Worm (Caenorhabditis elegans): Measurements from ENCODE around the gene msrp-6.
"Not testable (repeated sequence)": the region's sequence is repeated elsewhere in the genome, so short reads cannot be mapped to it uniquely, and the experiment has no call there.

msrp-6 gene

DNA sequence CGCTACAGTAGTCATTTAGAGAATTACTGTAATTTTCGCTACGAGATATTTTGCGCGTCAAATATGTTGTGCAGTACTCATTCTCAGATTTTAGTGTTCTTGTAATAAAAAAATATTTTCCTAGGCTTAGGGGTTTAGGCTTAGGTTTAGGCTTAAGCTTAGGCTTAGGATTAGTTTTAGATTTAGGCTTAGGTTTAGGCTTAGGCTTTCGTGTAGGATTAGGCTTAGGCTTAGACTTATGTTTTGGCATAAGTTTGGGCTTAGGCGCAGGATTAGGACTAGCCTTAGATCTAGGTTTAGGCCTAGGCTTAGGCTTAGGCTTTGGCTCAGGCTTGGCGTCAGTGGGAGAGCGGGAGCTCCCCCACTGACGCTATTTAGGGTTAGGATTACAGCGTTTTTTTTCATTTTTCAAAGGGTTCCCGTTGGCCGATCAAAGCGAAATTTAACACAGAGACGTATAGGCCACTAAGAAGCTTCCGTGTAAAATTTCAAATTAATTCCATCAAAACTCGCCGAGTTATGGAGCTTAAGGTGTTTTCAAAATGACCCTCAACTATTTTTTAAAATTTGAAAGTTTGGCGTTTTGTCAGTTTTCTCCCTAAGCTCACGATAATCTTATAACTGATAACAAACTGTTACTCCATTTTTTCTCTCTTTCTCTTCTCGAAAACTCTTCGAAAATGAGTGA, 20.3 kb downstream of the msrp-6 start, which contains the start of gene F22E5.8:
TSS of gene F22E5.8 (plus strand) at position 638 of the 688 bp plus-strand sequence.
- not testable (repeated sequence) for TF ChIP-seq skn-1, nhr-76, nhr-102 (tag; optimal IDR thresholded peaks at IDR 0.05)

DNA sequence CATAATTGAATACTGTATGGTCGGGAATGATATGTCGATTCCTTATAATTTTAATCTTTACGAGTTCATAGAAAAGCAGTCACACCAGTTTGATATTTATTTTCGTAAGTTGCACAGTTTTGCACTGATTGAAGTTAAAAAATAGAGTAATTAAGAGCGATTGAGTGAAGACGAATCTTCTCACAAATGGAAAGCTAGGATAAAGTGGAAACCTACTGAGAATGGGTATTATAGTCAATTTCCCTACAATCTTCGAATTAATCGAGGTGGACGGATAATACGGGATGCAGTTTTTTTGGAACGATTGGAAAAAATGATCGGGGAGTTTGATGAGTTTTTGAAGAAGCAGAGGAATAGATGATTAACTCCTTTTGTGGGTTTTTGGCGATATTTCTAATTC, 21.7 kb downstream of the msrp-6 start, which contains the start of gene F22E5.23:
TSS of gene F22E5.23 (plus strand) at position 301 of the 400 bp plus-strand sequence.
- no peak for TF ChIP-seq fos-1 (tag; optimal IDR thresholded peaks at IDR 0.05)
- no peak for TF ChIP-seq hif-1 (tag; optimal IDR thresholded peaks at IDR 0.05)
- TF ChIP-seq tra-1 (GFP tag; IDR thresholded peaks at IDR 0.05) = no peak
- TF ChIP-seq Y75B8A.6 (GFP tag; IDR thresholded peaks at IDR 0.05) = no peak
- TF ChIP-seq hmg-1.1 (GFP tag; IDR thresholded peaks at IDR 0.05) = no peak
- TF ChIP-seq nhr-76 (tag; optimal IDR thresholded peaks at IDR 0.05) = no peak
- no peak for TF ChIP-seq zip-2 (tag; optimal IDR thresholded peaks at IDR 0.05)
- TF ChIP-seq nhr-77 (tag; optimal IDR thresholded peaks at IDR 0.05) = no peak
- TF ChIP-seq gei-8 (GFP tag; optimal IDR thresholded peaks at IDR 0.05) = no peak
- TF ChIP-seq zip-11 (GFP tag; IDR thresholded peaks at IDR 0.05) = no peak
- TF ChIP-seq ztf-11 (tag; optimal IDR thresholded peaks at IDR 0.05) = no peak
- TF ChIP-seq lin-29 (GFP tag; IDR thresholded peaks at IDR 0.05) = no peak
- TF ChIP-seq ama-1 (optimal IDR thresholded peaks at IDR 0.05) = no peak
- no peak for TF ChIP-seq hlh-11 (tag; optimal IDR thresholded peaks at IDR 0.05)
- TF ChIP-seq lin-38 (GFP tag; IDR thresholded peaks at IDR 0.05) = no peak

ce11 chrII:2641777-2642176, 22.5 kb downstream of the msrp-6 start, which contains the start of gene F22E5.7:
Gene F22E5.7 (plus strand): TSS chrII:2642077.
- TF ChIP-seq F49E8.2 (tag; optimal IDR thresholded peaks at IDR 0.05; ENCODE audit: borderline replicate concordance) = no peak
- TF ChIP-seq fkh-10 (GFP tag; optimal IDR thresholded peaks at IDR 0.05) = no peak
- TF ChIP-seq lir-3 (tag; optimal IDR thresholded peaks at IDR 0.05) = no peak
- TF ChIP-seq egl-27 (tag; optimal IDR thresholded peaks at IDR 0.05) = no peak
- TF ChIP-seq nhr-10 (tag; optimal IDR thresholded peaks at IDR 0.05) = no peak
- no peak for TF ChIP-seq ceh-62 (tag; optimal IDR thresholded peaks at IDR 0.05)
- no peak for TF ChIP-seq aha-1 (tag)
- TF ChIP-seq sdz-12 (GFP tag; optimal IDR thresholded peaks at IDR 0.05) = no peak
- TF ChIP-seq nhr-102 (tag; optimal IDR thresholded peaks at IDR 0.05) = no peak
- TF ChIP-seq Y75B8A.6 (GFP tag; IDR thresholded peaks at IDR 0.05) = no peak
- TF ChIP-seq F10B5.3 (tag; optimal IDR thresholded peaks at IDR 0.05) = no peak
- no peak for TF ChIP-seq dve-1 (tag; optimal IDR thresholded peaks at IDR 0.05; ENCODE audit: insufficient read depth)
- no peak for TF ChIP-seq zfp-3 (GFP tag; conservative IDR thresholded peaks at IDR 0.05)
- no peak for TF ChIP-seq dmd-8 (GFP tag; IDR thresholded peaks at IDR 0.05)
- no peak for TF ChIP-seq hmg-1.1 (GFP tag; IDR thresholded peaks at IDR 0.05)
- no peak for TF ChIP-seq madf-9 (GFP tag; conservative IDR thresholded peaks at IDR 0.05)
- TF ChIP-seq jun-1 (tag; optimal IDR thresholded peaks at IDR 0.05) = no peak

ce11 chrII:2644498-2644897, 25.2 kb downstream of the msrp-6 start, which contains the start of gene F22E5.11:
Gene F22E5.11 (minus strand): TSS chrII:2644598.
- TF ChIP-seq lin-38 (GFP tag; IDR thresholded peaks at IDR 0.05) (no peak), duxl-1 (tag; optimal IDR thresholded peaks at IDR 0.05; ENCODE audit: poor library complexity) (no peak), nhr-6 (tag; optimal IDR thresholded peaks at IDR 0.05) (no peak), nhr-77 (tag; optimal IDR thresholded peaks at IDR 0.05) (no peak)

ce11 chrII:2646756-2647155, 27.5 kb downstream of the msrp-6 start, which contains the start of gene F22E5.12:
Gene F22E5.12 (minus strand): TSS chrII:2646856.
- not testable (repeated sequence) for TF ChIP-seq nhr-6 (tag; optimal IDR thresholded peaks at IDR 0.05); daf-19 (GFP tag; conservative IDR thresholded peaks at IDR 0.05); ceh-28 (tag; optimal IDR thresholded peaks at IDR 0.05)
